Fruit fly (Drosophila melanogaster) whole organism, embryonic: ENCODE results near the gene CG11672.
A peak's percentile ranks its signal among the peaks of the same experiment; 100 is the strongest.

ENCODE experiments used
- Ada2b ChIP-seq: fragments of 200-800 bp; sonication (Bioruptor generic); IDR thresholded peaks from 2 replicates; pipeline ENCODE4 v1.3.6; 2022; ENCODE audit warnings: missing biosample characterization, missing genetic modification characterization
- Aef1 ChIP-seq: fragments of 200-800 bp; sonication (Bioruptor generic); IDR thresholded peaks from 3 replicates; pipeline ENCODE4 v1.3.6; 2022; ENCODE audit warnings: missing biosample characterization, missing genetic modification characterization
- B-H1 ChIP-seq: fragments of 200-800 bp; sonication (Bioruptor generic); IDR thresholded peaks from 3 replicates; pipeline ENCODE4 v1.3.6; 2022; ENCODE audit warnings: missing biosample characterization, missing genetic modification characterization
- CG11093 ChIP-seq: fragments of 200-800 bp; sonication (Bioruptor generic); IDR thresholded peaks from 3 replicates; pipeline ENCODE4 v1.3.6; 2022; ENCODE audit warnings: missing biosample characterization, missing genetic modification characterization
- CG11695 ChIP-seq: fragments of 200-800 bp; sonication (Bioruptor generic); IDR thresholded peaks from 3 replicates; pipeline ENCODE4 v1.3.6; 2022; ENCODE audit warnings: missing biosample characterization, missing genetic modification characterization
- CG12219 ChIP-seq: fragments of 200-800 bp; sonication (Bioruptor generic); optimal IDR thresholded peaks from 3 replicates; lab custom pipeline; 2018; ENCODE audit warnings: missing biosample characterization, mild to moderate bottlenecking, missing genetic modification characterization
- CG15479 ChIP-seq: fragments of 200-800 bp; sonication (Bioruptor generic); optimal IDR thresholded peaks from 3 replicates; lab custom pipeline; 2019; ENCODE audit warnings: missing biosample characterization, mild to moderate bottlenecking, missing genetic modification characterization, moderate library complexity
- CG16813 ChIP-seq: fragments of 200-800 bp; sonication (Bioruptor generic); IDR thresholded peaks from 3 replicates; pipeline ENCODE4 v1.3.6; 2022; ENCODE audit warnings: missing biosample characterization, missing genetic modification characterization; ENCODE audit not compliant: partially characterized antibody
- CG1792 ChIP-seq: fragments of 200-800 bp; sonication (Bioruptor generic); optimal IDR thresholded peaks from 2 replicates; lab custom pipeline; 2016; ENCODE audit warnings: missing biosample characterization, missing genetic modification characterization
- CG2120 ChIP-seq: fragments of 200-800 bp; sonication (Bioruptor generic); optimal IDR thresholded peaks from 3 replicates; lab custom pipeline; 2016; ENCODE audit warnings: missing biosample characterization, missing genetic modification characterization
- CG31224 ChIP-seq: fragments of 200-800 bp; sonication (Bioruptor generic); IDR thresholded peaks from 2 replicates; pipeline ENCODE4 v1.3.6; 2022; ENCODE audit warnings: missing biosample characterization, missing genetic modification characterization
- CG33557 ChIP-seq: fragments of 200-800 bp; sonication (Bioruptor generic); optimal IDR thresholded peaks from 2 replicates; lab custom pipeline; 2019; ENCODE audit warnings: missing biosample characterization, mild to moderate bottlenecking, missing genetic modification characterization, moderate library complexity
- CG4424 ChIP-seq: fragments of 200-800 bp; sonication (Bioruptor generic); optimal IDR thresholded peaks from 3 replicates; lab custom pipeline; 2016; ENCODE audit warnings: missing biosample characterization, missing genetic modification characterization
- CG7839 ChIP-seq: fragments of 200-800 bp; sonication (Bioruptor generic); optimal IDR thresholded peaks from 3 replicates; lab custom pipeline; 2018; ENCODE audit warnings: missing biosample characterization, mild to moderate bottlenecking, missing genetic modification characterization, moderate library complexity
- CG7928 ChIP-seq: fragments of 200-800 bp; sonication (Bioruptor generic); optimal IDR thresholded peaks from 2 replicates; lab custom pipeline; 2017; ENCODE audit warnings: missing biosample characterization, mild to moderate bottlenecking, missing genetic modification characterization
- CG8359 ChIP-seq: fragments of 200-800 bp; sonication (Bioruptor generic); optimal IDR thresholded peaks from 2 replicates; lab custom pipeline; 2017; ENCODE audit warnings: missing biosample characterization, mild to moderate bottlenecking, missing genetic modification characterization, borderline replicate concordance
- Dip3 ChIP-seq: fragments of 200-800 bp; sonication (Bioruptor generic); optimal IDR thresholded peaks from 3 replicates; lab custom pipeline; 2016; ENCODE audit warnings: missing biosample characterization, missing genetic modification characterization
- Drgx ChIP-seq: fragments of 200-800 bp; sonication (Bioruptor generic); IDR thresholded peaks from 2 replicates; pipeline ENCODE4 v1.3.6; 2022; ENCODE audit warnings: missing biosample characterization, missing genetic modification characterization
- Gug ChIP-seq: fragments of 200-800 bp; sonication (Bioruptor generic); IDR thresholded peaks from 4 replicates; pipeline ENCODE4 v1.3.6; 2022; ENCODE audit warnings: missing biosample characterization, missing genetic modification characterization
- H2.0 ChIP-seq: fragments of 200-800 bp; sonication (Bioruptor generic); IDR thresholded peaks from 2 replicates; pipeline ENCODE4 v1.3.6; 2022; ENCODE audit warnings: missing biosample characterization, missing genetic modification characterization
- Hand ChIP-seq: fragments of 200-800 bp; sonication (Bioruptor generic); optimal IDR thresholded peaks from 2 replicates; lab custom pipeline; 2017; ENCODE audit warnings: mild to moderate bottlenecking, missing biosample characterization, missing genetic modification reagents, missing genetic modification characterization
- HmgZ ChIP-seq: fragments of 200-800 bp; sonication (Bioruptor generic); optimal IDR thresholded peaks from 2 replicates; lab custom pipeline; 2018; ENCODE audit warnings: missing biosample characterization, mild to moderate bottlenecking, missing genetic modification characterization
- MBD-R2 ChIP-seq: fragments of 200-800 bp; sonication (Bioruptor generic); IDR thresholded peaks from 2 replicates; pipeline ENCODE4 v1.3.6; 2022; ENCODE audit warnings: missing biosample characterization, missing genetic modification characterization
- MTF-1 ChIP-seq: fragments of 200-800 bp; sonication (Bioruptor generic); optimal IDR thresholded peaks from 2 replicates; lab custom pipeline; 2018; ENCODE audit warnings: missing biosample characterization, mild to moderate bottlenecking, missing genetic modification characterization, borderline replicate concordance
- Med ChIP-seq: fragments of 200-800 bp; sonication (Bioruptor generic); peaks from one replicate; lab custom pipeline; 2016; ENCODE audit warnings: missing biosample characterization, missing genetic modification characterization, mild to moderate bottlenecking, inconsistent platforms, moderate library complexity
- Nf-YC ChIP-seq: fragments of 200-800 bp; optimal IDR thresholded peaks from 3 replicates; lab custom pipeline; 2019; ENCODE audit warnings: missing biosample characterization, mild to moderate bottlenecking, missing genetic modification characterization, moderate library complexity
- Poxn ChIP-seq: fragments of 200-800 bp; sonication (Bioruptor generic); IDR thresholded peaks from 2 replicates; pipeline ENCODE4 v1.3.6; 2022; ENCODE audit warnings: missing biosample characterization, missing genetic modification characterization
- Sry-β ChIP-seq: fragments of 200-800 bp; sonication (Bioruptor generic); optimal IDR thresholded peaks from 2 replicates; lab custom pipeline; 2018; ENCODE audit warnings: missing biosample characterization, mild to moderate bottlenecking, missing genetic modification characterization, moderate library complexity
- Usf ChIP-seq: fragments of 200-800 bp; sonication (Bioruptor generic); optimal IDR thresholded peaks from 2 replicates; lab custom pipeline; 2017; ENCODE audit warnings: missing genotype, missing biosample characterization, missing genetic modification characterization
- cas ChIP-seq: fragments of 200-800 bp; sonication (Bioruptor generic); IDR thresholded peaks from 2 replicates; pipeline ENCODE4 v1.3.6; 2022; ENCODE audit warnings: missing biosample characterization, missing genetic modification characterization
- ci ChIP-seq: fragments of 200-800 bp; sonication (Bioruptor generic); IDR thresholded peaks from 3 replicates; pipeline ENCODE4 v1.3.6; 2022; ENCODE audit warnings: missing biosample characterization, missing genetic modification characterization
- crp ChIP-seq, 2 experiments: fragments of 200-800 bp; sonication (Bioruptor generic); optimal IDR thresholded peaks; 2 replicates in 1 of 2; 3 replicates in 1 of 2; lab custom pipeline; 2017; ENCODE audit warnings: missing biosample characterization in 2 of 2, missing genetic modification characterization in 2 of 2, mild to moderate bottlenecking in 1 of 2, moderate library complexity in 1 of 2
- da ChIP-seq: fragments of 200-800 bp; sonication (Bioruptor generic); optimal IDR thresholded peaks from 2 replicates; lab custom pipeline; 2016; ENCODE audit warnings: missing biosample characterization, missing genetic modification characterization
- en ChIP-seq: fragments of 200-800 bp; sonication (Bioruptor generic); optimal IDR thresholded peaks from 2 replicates; lab custom pipeline; 2016; ENCODE audit warnings: missing biosample characterization, missing genetic modification characterization
- gcm2 ChIP-seq: fragments of 200-800 bp; sonication (Bioruptor generic); optimal IDR thresholded peaks from 2 replicates; lab custom pipeline; 2016; ENCODE audit warnings: missing biosample characterization, missing genetic modification characterization
- gem ChIP-seq: fragments of 200-800 bp; sonication (Bioruptor generic); optimal IDR thresholded peaks from 2 replicates; lab custom pipeline; 2019; ENCODE audit warnings: missing biosample characterization, mild to moderate bottlenecking, missing genetic modification characterization, moderate library complexity
- gt ChIP-seq: fragments of 200-800 bp; sonication (Bioruptor generic); IDR thresholded peaks from 2 replicates; pipeline ENCODE4 v1.3.6; 2022; ENCODE audit warnings: missing biosample characterization, missing genetic modification characterization
- lola ChIP-seq, 3 experiments: fragments of >200 bp in 2 of 3; fragments of 200-800 bp in 1 of 3; sonication (Bioruptor generic) in 1 of 3; optimal IDR thresholded peaks; 2 replicates each; lab custom pipeline; 2017 to 2019; ENCODE audit warnings: missing biosample characterization in 3 of 3, missing genetic modification characterization in 3 of 3, mild to moderate bottlenecking in 1 of 3, moderate library complexity in 1 of 3
- pho ChIP-seq: fragments of 200-800 bp; sonication (Bioruptor generic); optimal IDR thresholded peaks from 2 replicates; lab custom pipeline; 2016; ENCODE audit warnings: missing biosample characterization, missing genetic modification characterization
- pros ChIP-seq: fragments of 200-800 bp; sonication (Bioruptor generic); optimal IDR thresholded peaks from 3 replicates; lab custom pipeline; 2019; ENCODE audit warnings: missing biosample characterization, mild to moderate bottlenecking, missing genetic modification characterization, moderate library complexity
- pum ChIP-seq: fragments of 200-800 bp; sonication (Bioruptor generic); optimal IDR thresholded peaks from 2 replicates; lab custom pipeline; 2016; ENCODE audit warnings: missing biosample characterization, missing genetic modification characterization
- rib ChIP-seq: fragments of 200-800 bp; sonication (Bioruptor generic); IDR thresholded peaks from 2 replicates; pipeline ENCODE4 v1.3.6; 2022; ENCODE audit warnings: missing biosample characterization, missing genetic modification characterization
- sna ChIP-seq: fragments of 200-800 bp; sonication (Bioruptor generic); IDR thresholded peaks from 2 replicates; pipeline ENCODE4 v1.3.6; 2022; ENCODE audit warnings: missing biosample characterization, missing genetic modification characterization; ENCODE audit not compliant: partially characterized antibody
- sr ChIP-seq: fragments of 200-800 bp; sonication (Bioruptor generic); IDR thresholded peaks from 3 replicates; pipeline ENCODE4 v1.3.6; 2022; ENCODE audit warnings: missing biosample characterization, missing genetic modification characterization
- stc ChIP-seq: fragments of 200-800 bp; sonication (Bioruptor generic); IDR thresholded peaks from 2 replicates; pipeline ENCODE4 v1.3.6; 2022; ENCODE audit warnings: missing biosample characterization, missing genetic modification characterization
- twi ChIP-seq: fragments of 200-800 bp; optimal IDR thresholded peaks from 2 replicates; lab custom pipeline; 2019; ENCODE audit warnings: missing biosample characterization, mild to moderate bottlenecking, missing genetic modification characterization, moderate library complexity
- zen2 ChIP-seq: fragments of 200-800 bp; sonication (Bioruptor generic); IDR thresholded peaks from 3 replicates; pipeline ENCODE4 v1.3.6; 2022; ENCODE audit warnings: missing biosample characterization, missing genetic modification characterization; ENCODE audit not compliant: partially characterized antibody
- zf30C ChIP-seq: fragments of 200-800 bp; sonication (Bioruptor generic); optimal IDR thresholded peaks from 3 replicates; lab custom pipeline; 2018; ENCODE audit warnings: missing biosample characterization, mild to moderate bottlenecking, missing genetic modification characterization

CG11672 gene

dm6 chr3R:8239472-8240301 lies 50.7 kb downstream of the CG11672 start (continued):
- TF ChIP-seq CG33557 (GFP tag; lab: Kevin White, UChicago) (peak; percentile 90), cas (GFP tag; lab: Robert Waterston, UW) (no peak), pros (GFP tag; lab: Kevin White, UChicago) (peak; percentile 66), gcm2 (GFP tag; lab: Kevin White, UChicago) (peak; percentile 8), CG31224 (GFP tag; lab: Robert Waterston, UW) (peak; percentile 66), CG16813 (GFP tag; lab: Robert Waterston, UW) (no peak), MBD-R2 (GFP tag; lab: Robert Waterston, UW) (peak; percentile 18), stc (GFP tag; lab: Robert Waterston, UW) (peak; percentile 66), gt (GFP tag; lab: Robert Waterston, UW) (0 out of 2 replicates have a peak, but pooled peaks have one; percentile 22), lola (GFP tag; optimal IDR thresholded peaks at IDR 0.05; lab: Kevin White, UChicago) (peak in 1 of 3 experiments; percentile 95), CG4424 (GFP tag; lab: Kevin White, UChicago) (peak; percentile 93), gem (tag; lab: Kevin White, UChicago) (peak; percentile 95), twi (tag; lab: Kevin White, UChicago) (peak; percentile 82), rib (GFP tag; lab: Robert Waterston, UW) (peak; percentile 41; the same call in 1 of the 2 replicates), zf30C (GFP tag; lab: Kevin White, UChicago) (no peak), Nf-YC (tag; lab: Kevin White, UChicago) (peak; percentile 89), sna (GFP tag; lab: Robert Waterston, UW) (no peak), CG15479 (no peak), zen2 (GFP tag; lab: Robert Waterston, UW) (no peak), crp (GFP tag; optimal IDR thresholded peaks at IDR 0.05; lab: Kevin White, UChicago) (peak in 1 of 2 experiments; percentile 79), MTF-1 (GFP tag; lab: Kevin White, UChicago) (peak; percentile 65), CG11093 (GFP tag; lab: Robert Waterston, UW) (peak; percentile 68; the same call in 2 of the 3 replicates), CG7839 (tag; lab: Kevin White, UChicago) (peak; percentile 94), CG1792 (GFP tag; lab: Kevin White, UChicago) (no peak), Med (peak; percentile 88), Ada2b (GFP tag; lab: Robert Waterston, UW) (peak; percentile 81), pum (GFP tag; lab: Kevin White, UChicago) (peak; percentile 41), Dip3 (GFP tag; lab: Kevin White, UChicago) (peak; percentile 68), CG12219 (GFP tag; lab: Kevin White, UChicago) (peak; percentile 77), CG7928 (peak; percentile 72), sr (GFP tag; lab: Robert Waterston, UW) (peak; percentile 11; the same call in 2 of the 3 replicates), Aef1 (GFP tag; lab: Robert Waterston, UW) (peak; percentile 59; the same call in 2 of the 3 replicates), CG11695 (GFP tag; lab: Robert Waterston, UW) (peak; percentile 72), da (GFP tag; lab: Kevin White, UChicago) (no peak), H2.0 (GFP tag; lab: Robert Waterston, UW) (peak; percentile 3), en (GFP tag; lab: Kevin White, UChicago) (peak; percentile 41), Poxn (0 out of 2 replicates have a peak, but pooled peaks have one; percentile 13), Drgx (peak; percentile 73), ci (peak; percentile 84), CG2120 (GFP tag; lab: Kevin White, UChicago) (peak; percentile 91), Hand (GFP tag; lab: Kevin White, UChicago) (peak; percentile 85), Usf (peak; percentile 75), Gug (GFP tag; lab: Robert Waterston, UW) (peak; percentile 18; the same call in 2 of the 4 replicates), pho (GFP tag; lab: Kevin White, UChicago) (peak; percentile 87), Sry-β (GFP tag; lab: Kevin White, UChicago) (peak; percentile 73), B-H1 (peak; percentile 61; the same call in 2 of the 3 replicates), HmgZ (peak; percentile 48), CG8359 (GFP tag; lab: Kevin White, UChicago) (peak; percentile 51)
